Worm (Caenorhabditis elegans) whole organism, L4 larva: ENCODE measurements around the gene nhr-13.

Experiments
- F10B5.3 ChIP-seq: sonication (generic microtip); optimal IDR thresholded peaks from 2 replicates; lab custom pipeline; 2016; ENCODE audit warnings: mild to moderate bottlenecking, missing genetic modification characterization, missing compliant biosample characterization
- F44E2.7 ChIP-seq: fragments of 200-800 bp; sonication (Bioruptor generic); IDR thresholded peaks from 2 replicates; pipeline ENCODE4 v2.1.2; 2022; ENCODE audit warnings: missing genetic modification characterization, missing compliant biosample characterization
- T20F7.1 ChIP-seq: fragments of 200-800 bp; sonication (Bioruptor generic); optimal IDR thresholded peaks from 2 replicates; lab custom pipeline; 2018; ENCODE audit warnings: mild to moderate bottlenecking, missing genetic modification characterization, missing compliant biosample characterization
- Y48G9A.11 ChIP-seq: fragments of 200-800 bp; sonication (Bioruptor generic); IDR thresholded peaks from 2 replicates; pipeline ENCODE4 v1.3.6; 2022; ENCODE audit warnings: missing genetic modification reagents, missing genetic modification characterization, missing compliant biosample characterization
- ZK546.5 ChIP-seq, 2 experiments: sonication (generic microtip); optimal IDR thresholded peaks; 2 replicates each; lab custom pipeline; 2017; ENCODE audit warnings: missing biosample characterization in 2 of 2, missing genetic modification characterization in 2 of 2
- attf-4 ChIP-seq: sonication (generic microtip); optimal IDR thresholded peaks from 3 replicates; lab custom pipeline; 2017; ENCODE audit warnings: missing biosample characterization, missing genetic modification characterization
- ceh-44 ChIP-seq: fragments of 200-800 bp; sonication (Bioruptor generic); IDR thresholded peaks from 2 replicates; pipeline ENCODE4 v1.3.6; 2022; ENCODE audit warnings: missing genetic modification reagents, missing genetic modification characterization, missing compliant biosample characterization
- daf-16 ChIP-seq, 3 experiments: sonication (generic microtip); optimal IDR thresholded peaks; 2 replicates each; lab custom pipeline; 2016 to 2017; ENCODE audit warnings: missing genetic modification characterization in 3 of 3, missing genetic modification reagents in 3 of 3, mild to moderate bottlenecking in 2 of 3, missing compliant biosample characterization in 2 of 3, missing biosample characterization in 1 of 3, moderate library complexity in 1 of 3
- dmd-6 ChIP-seq: fragments of 200-800 bp; sonication (Bioruptor generic); IDR thresholded peaks from 2 replicates; pipeline ENCODE4 v1.3.6; 2022; ENCODE audit warnings: missing genetic modification reagents, missing genetic modification characterization, missing compliant biosample characterization
- dmd-8 ChIP-seq: fragments of 200-800 bp; sonication (Bioruptor generic); IDR thresholded peaks from 2 replicates; pipeline ENCODE4 v1.3.6; 2022; ENCODE audit warnings: missing genetic modification characterization, missing compliant biosample characterization
- dmd-9 ChIP-seq: fragments of 200-800 bp; sonication (Bioruptor generic); IDR thresholded peaks from 2 replicates; pipeline ENCODE4 v1.3.6; 2022; ENCODE audit warnings: missing genetic modification reagents, missing genetic modification characterization, missing compliant biosample characterization
- duxl-1 ChIP-seq: sonication (generic microtip); optimal IDR thresholded peaks from 2 replicates; lab custom pipeline; 2016; ENCODE audit warnings: mild to moderate bottlenecking, missing genetic modification characterization, moderate library complexity, missing compliant biosample characterization; ENCODE audit not compliant: poor library complexity
- dve-1 ChIP-seq: sonication (generic microtip); optimal IDR thresholded peaks from 2 replicates; lab custom pipeline; 2017; ENCODE audit warnings: antibody characterized with exemption, mild to moderate bottlenecking, missing genetic modification characterization, missing compliant biosample characterization; ENCODE audit not compliant: insufficient read depth
- egl-27 ChIP-seq: sonication (generic microtip); optimal IDR thresholded peaks from 3 replicates; lab custom pipeline; 2017; ENCODE audit warnings: missing biosample characterization, missing genetic modification reagents, missing genetic modification characterization
- gei-8 ChIP-seq: fragments of 200-800 bp; sonication (Bioruptor generic); optimal IDR thresholded peaks from 2 replicates; lab custom pipeline; 2018; ENCODE audit warnings: mild to moderate bottlenecking, missing genetic modification characterization, missing compliant biosample characterization
- hlh-11 ChIP-seq: fragments of 200-800 bp; sonication (Bioruptor generic); optimal IDR thresholded peaks from 2 replicates; lab custom pipeline; 2018; ENCODE audit warnings: mild to moderate bottlenecking, missing genetic modification characterization, missing compliant biosample characterization
- hlh-30 ChIP-seq: sonication (generic microtip); optimal IDR thresholded peaks from 2 replicates; lab custom pipeline; 2017; ENCODE audit warnings: antibody characterized with exemption, mild to moderate bottlenecking, missing genetic modification characterization, missing compliant biosample characterization; ENCODE audit not compliant: insufficient read depth
- lim-7 ChIP-seq: fragments of 200-800 bp; sonication (Bioruptor generic); IDR thresholded peaks from 2 replicates; pipeline ENCODE4 v1.3.6; 2022; ENCODE audit warnings: missing genetic modification characterization, missing compliant biosample characterization
- lin-1 ChIP-seq: fragments of 200-800 bp; sonication (Bioruptor generic); IDR thresholded peaks from 2 replicates; pipeline ENCODE4 v1.3.6; 2022; ENCODE audit warnings: missing genetic modification reagents, missing genetic modification characterization, missing compliant biosample characterization
- lin-13 ChIP-seq: fragments of 150-350 bp; optimal IDR thresholded peaks from 2 replicates; lab custom pipeline; 2014; ENCODE audit warnings: missing biosample characterization, missing genetic modification reagents, missing genetic modification characterization
- lin-29 ChIP-seq: fragments of 200-800 bp; sonication (Bioruptor generic); IDR thresholded peaks from 2 replicates; pipeline ENCODE4 v1.3.6; 2022; ENCODE audit warnings: missing genetic modification reagents, missing genetic modification characterization, missing compliant biosample characterization
- madf-5 ChIP-seq, 2 experiments: fragments of 200-800 bp; sonication (Bioruptor generic); IDR thresholded peaks; 2 replicates each; pipeline ENCODE4 v1.3.6; 2022; ENCODE audit warnings: missing compliant biosample characterization in 2 of 2, missing genetic modification characterization in 2 of 2
- mep-1 ChIP-seq: fragments of 150-350 bp; sonication (generic microtip); optimal IDR thresholded peaks from 3 replicates; lab custom pipeline; 2014; ENCODE audit warnings: missing biosample characterization, missing genetic modification characterization
- mes-2 ChIP-seq: sonication (generic microtip); optimal IDR thresholded peaks from 2 replicates; lab custom pipeline; 2016; ENCODE audit warnings: missing genotype, mild to moderate bottlenecking, missing genetic modification characterization, missing compliant biosample characterization; ENCODE audit not compliant: poor library complexity, severe bottlenecking
- mxl-2 ChIP-seq: fragments of 200-800 bp; sonication (Bioruptor generic); conservative IDR thresholded peaks from 2 replicates; pipeline ENCODE4 v1.3.6; 2022; ENCODE audit warnings: missing genetic modification reagents, missing genetic modification characterization, missing compliant biosample characterization
- nhr-10 ChIP-seq: fragments of 150-350 bp; optimal IDR thresholded peaks from 2 replicates; lab custom pipeline; 2014; ENCODE audit warnings: missing biosample characterization, missing genetic modification characterization
- nhr-11 ChIP-seq: fragments of 150-350 bp; optimal IDR thresholded peaks from 2 replicates; lab custom pipeline; 2014; ENCODE audit warnings: missing biosample characterization, missing genetic modification characterization
- nhr-111 ChIP-seq: fragments of 200-800 bp; sonication (Bioruptor generic); optimal IDR thresholded peaks from 2 replicates; lab custom pipeline; 2018; ENCODE audit warnings: mild to moderate bottlenecking, missing genetic modification characterization, missing compliant biosample characterization
- nhr-25 ChIP-seq: sonication (generic microtip); optimal IDR thresholded peaks from 2 replicates; lab custom pipeline; 2017; ENCODE audit warnings: missing genetic modification characterization, mild to moderate bottlenecking, missing compliant biosample characterization, antibody characterized with exemption, moderate library complexity, borderline replicate concordance; ENCODE audit not compliant: insufficient read depth
- nhr-28 ChIP-seq: fragments of 150-350 bp; optimal IDR thresholded peaks from 2 replicates; lab custom pipeline; 2014; ENCODE audit warnings: missing biosample characterization, missing genetic modification characterization
- nhr-42 ChIP-seq: fragments of 200-800 bp; sonication (Bioruptor generic); IDR thresholded peaks from 2 replicates; pipeline ENCODE4 v1.3.6; 2022; ENCODE audit warnings: missing genetic modification characterization, missing compliant biosample characterization
- nhr-48 ChIP-seq: sonication (generic microtip); optimal IDR thresholded peaks from 2 replicates; lab custom pipeline; 2016; ENCODE audit warnings: mild to moderate bottlenecking, missing genetic modification characterization, missing compliant biosample characterization
- nhr-77 ChIP-seq: fragments of 150-350 bp; optimal IDR thresholded peaks from 2 replicates; lab custom pipeline; 2014; ENCODE audit warnings: missing biosample characterization, missing genetic modification characterization
- pha-4 ChIP-seq, 2 experiments: fragments of 150-350 bp in 1 of 2; fragments of 200-800 bp in 1 of 2; sonication (Bioruptor generic) in 1 of 2; IDR thresholded peaks in 1 of 2; optimal IDR thresholded peaks in 1 of 2; 2 replicates each; pipeline versions ENCODE4 v1.3.6 to Lab custom; 2014 to 2022; ENCODE audit warnings: missing genetic modification characterization in 2 of 2, missing genetic modification reagents in 2 of 2, missing biosample characterization in 1 of 2, missing compliant biosample characterization in 1 of 2
- pqm-1 ChIP-seq: sonication (generic microtip); optimal IDR thresholded peaks from 2 replicates; lab custom pipeline; 2017; ENCODE audit warnings: missing biosample characterization, missing genetic modification characterization
- sdz-12 ChIP-seq: fragments of 200-800 bp; sonication (Bioruptor generic); optimal IDR thresholded peaks from 2 replicates; lab custom pipeline; 2018; ENCODE audit warnings: mild to moderate bottlenecking, missing genetic modification characterization, missing compliant biosample characterization
- skn-1 ChIP-seq: fragments of 150-350 bp; optimal IDR thresholded peaks from 2 replicates; lab custom pipeline; 2014; ENCODE audit warnings: missing biosample characterization, missing genetic modification characterization
- spr-1 ChIP-seq: sonication (generic microtip); optimal IDR thresholded peaks from 2 replicates; lab custom pipeline; 2016; ENCODE audit warnings: mild to moderate bottlenecking, missing genetic modification characterization, missing compliant biosample characterization
- unc-62 ChIP-seq, 3 experiments: fragments of 150-350 bp in 1 of 3; sonication (generic microtip); optimal IDR thresholded peaks in 2 of 3; peaks in 1 of 3; 1 replicate in 1 of 3; 2 replicates in 2 of 3; lab custom pipeline; 2014 to 2017; ENCODE audit warnings: missing biosample characterization in 3 of 3, missing genetic modification characterization in 3 of 3, missing genetic modification reagents in 3 of 3, missing genotype in 1 of 3
- vab-7 ChIP-seq: fragments of 200-800 bp; sonication (Bioruptor generic); IDR thresholded peaks from 2 replicates; pipeline ENCODE4 v1.3.6; 2022; ENCODE audit warnings: missing genetic modification reagents, missing genetic modification characterization, missing compliant biosample characterization
- zfp-3 ChIP-seq: fragments of 200-800 bp; sonication (Bioruptor generic); conservative IDR thresholded peaks from 2 replicates; pipeline ENCODE4 v1.3.6; 2022; ENCODE audit warnings: missing genetic modification reagents, missing genetic modification characterization, missing compliant biosample characterization
- ztf-11 ChIP-seq: fragments of 150-350 bp; optimal IDR thresholded peaks from 2 replicates; lab custom pipeline; 2014; ENCODE audit warnings: missing biosample characterization, missing genetic modification characterization

Gene nhr-13

DNA sequence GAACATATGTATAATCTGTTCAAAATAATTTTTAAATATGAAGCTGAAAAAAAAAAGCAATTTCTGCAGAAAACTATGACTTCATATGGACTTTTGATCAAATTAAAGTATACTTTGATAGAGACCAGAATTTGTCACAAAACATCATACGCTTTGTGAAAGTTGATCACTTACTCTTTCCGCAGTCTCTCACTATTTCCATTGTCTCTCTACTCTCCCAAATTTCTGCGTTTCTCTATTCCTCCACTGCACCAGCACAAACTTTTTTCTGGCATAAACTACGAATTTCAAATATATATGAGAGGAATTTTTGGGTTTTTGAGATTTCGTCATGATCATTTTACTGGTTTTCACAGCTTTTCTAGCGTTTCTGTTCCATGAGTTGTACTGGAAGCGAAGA is 43.6 kb downstream of the nhr-13 start, which contains the start of gene cyp-33C4 (continued):
- TF ChIP-seq egl-27 (tag; lab: Kevin White, UChicago) (no peak), hlh-11 (peak; percentile 52), dmd-9 (GFP tag; lab: Robert Waterston, UW) (no peak), skn-1 (tag; lab: Kevin White, UChicago) (no peak), gei-8 (GFP tag; lab: Kevin White, UChicago) (no peak), mep-1 (tag; lab: Kevin White, UChicago) (peak; percentile 19), ztf-11 (no peak)

ce11 chrV:2238012-2238411 is 45.7 kb downstream of the nhr-13 start:
- TF ChIP-seq ceh-44 (GFP tag; lab: Robert Waterston, UW) (no peak), nhr-28 (tag; lab: Kevin White, UChicago) (peak; percentile 28), dmd-8 (no peak), nhr-111 (GFP tag; lab: Kevin White, UChicago) (no peak), unc-62 (GFP tag; optimal IDR thresholded peaks at IDR 0.05 in 1 of 2; lab: Kevin White, UChicago) (peak in 1 of 2 experiments; percentile 28), unc-62 (tag; optimal IDR thresholded peaks at IDR 0.05; lab: Kevin White, UChicago) (no peak), daf-16 (GFP tag; optimal IDR thresholded peaks at IDR 0.05; lab: Kevin White, UChicago) (no peak), daf-16 (tag; optimal IDR thresholded peaks at IDR 0.05; lab: Kevin White, UChicago) (peak; percentile 37), dve-1 (tag; lab: Kevin White, UChicago) (peak; percentile 14)
- TF ChIP-seq, all 104 proteins: peak for 4

DNA sequence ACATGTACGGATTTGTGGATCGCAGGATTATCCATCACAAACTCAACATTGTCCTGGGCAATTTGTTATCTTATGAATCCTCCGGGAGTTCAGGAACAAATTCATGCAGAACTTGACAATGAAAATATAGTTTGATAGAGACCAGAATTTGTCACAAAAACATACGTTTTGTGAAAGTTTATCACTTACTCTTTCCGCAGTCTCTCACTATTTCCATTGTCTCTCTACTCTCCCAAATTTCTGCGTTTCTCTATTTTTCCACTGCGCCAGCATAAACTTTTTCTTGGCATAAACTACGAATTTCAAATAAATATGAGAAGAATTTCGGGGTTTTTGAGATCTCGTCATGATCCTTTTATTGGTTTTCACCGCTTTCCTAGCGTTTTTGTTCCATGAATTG is 50.3 kb downstream of the nhr-13 start, which contains the start of gene cyp-33C3:
Gene cyp-33C3 (plus strand): TSS at position 149 of the 400 bp plus-strand sequence.
- no peak for TF ChIP-seq mxl-2 (GFP tag; lab: Robert Waterston, UW)
- no peak for TF ChIP-seq mes-2
- no peak for TF ChIP-seq lin-29 (GFP tag; lab: Robert Waterston, UW)
- no peak for TF ChIP-seq F10B5.3
- no peak for TF ChIP-seq F44E2.7
- peak; percentile 84 for TF ChIP-seq nhr-28 (tag; lab: Kevin White, UChicago)
- TF ChIP-seq sdz-12 = no peak
- no peak for TF ChIP-seq zfp-3
- peak; percentile 28; the same call in 1 of the 2 replicates for TF ChIP-seq dmd-6
- no peak for TF ChIP-seq lin-13
- TF ChIP-seq nhr-42 (GFP tag; lab: Robert Waterston, UW) = no peak
- no peak for TF ChIP-seq T20F7.1
- no peak for TF ChIP-seq daf-16 (GFP tag; optimal IDR thresholded peaks at IDR 0.05; lab: Kevin White, UChicago)
- peak; percentile 9 for TF ChIP-seq daf-16 (tag; optimal IDR thresholded peaks at IDR 0.05; lab: Kevin White, UChicago)
- TF ChIP-seq madf-5 (GFP tag; IDR thresholded peaks at IDR 0.05; lab: Robert Waterston, UW) = no peak
- TF ChIP-seq Y48G9A.11 (GFP tag; lab: Robert Waterston, UW) = no peak
- TF ChIP-seq hlh-30 (tag; lab: Kevin White, UChicago) = no peak
- no peak for TF ChIP-seq nhr-25 (tag; lab: Kevin White, UChicago)
- no peak for TF ChIP-seq attf-4
- no peak for TF ChIP-seq lim-7 (GFP tag; lab: Robert Waterston, UW)

- TF ChIP-seq mxl-2 (GFP tag; lab: Robert Waterston, UW) = no peak
- no peak for TF ChIP-seq daf-16 (GFP tag; optimal IDR thresholded peaks at IDR 0.05; lab: Kevin White, UChicago)
- peak; percentile 46 for TF ChIP-seq daf-16 (tag; optimal IDR thresholded peaks at IDR 0.05; lab: Kevin White, UChicago)
- no peak for TF ChIP-seq nhr-10 (tag; lab: Kevin White, UChicago)
- TF ChIP-seq nhr-42 (GFP tag; lab: Robert Waterston, UW) = no peak
- peak; percentile 98 for TF ChIP-seq nhr-28 (tag; lab: Kevin White, UChicago)
- no peak for TF ChIP-seq lin-13
- no peak for TF ChIP-seq hlh-30 (tag; lab: Kevin White, UChicago)
- TF ChIP-seq ZK546.5 (tag; optimal IDR thresholded peaks at IDR 0.05; lab: Kevin White, UChicago) = no peak
- peak; percentile 23 for TF ChIP-seq pqm-1
- no peak for TF ChIP-seq nhr-48
- peak; percentile 5 for TF ChIP-seq duxl-1 (tag; lab: Kevin White, UChicago)
- TF ChIP-seq dmd-6 = peak; percentile 70
- no peak for TF ChIP-seq spr-1 (tag; lab: Kevin White, UChicago)
- no peak for TF ChIP-seq nhr-11 (tag; lab: Kevin White, UChicago)
- no peak for TF ChIP-seq vab-7 (GFP tag; lab: Robert Waterston, UW)
- TF ChIP-seq hlh-11 = peak; percentile 25
- TF ChIP-seq dve-1 (tag; lab: Kevin White, UChicago) = peak; percentile 54
- 0 out of 2 replicates have a peak, but pooled peaks have one; percentile 41 for TF ChIP-seq lin-1 (GFP tag; lab: Robert Waterston, UW)
- no peak for TF ChIP-seq nhr-25 (tag; lab: Kevin White, UChicago)
- TF ChIP-seq pha-4 (GFP tag; IDR thresholded peaks at IDR 0.05; lab: Robert Waterston, UW) = no peak
- no peak for TF ChIP-seq pha-4 (tag; optimal IDR thresholded peaks at IDR 0.05; lab: Kevin White, UChicago)
- TF ChIP-seq nhr-77 (tag; lab: Kevin White, UChicago) = no peak
Observed at ce11 chrV:2244751-2245150, 52.5 kb downstream of the nhr-13 start, which contains the start of gene cyp-33C5. Gene cyp-33C5 (plus strand): TSS chrV:2245004.
